Worm (Caenorhabditis elegans): ENCODE results near the gene C01B9.1.

- no peak for TF ChIP-seq ceh-82 (tag; optimal IDR thresholded peaks at IDR 0.05)
- no peak for TF ChIP-seq mef-2 (tag; optimal IDR thresholded peaks at IDR 0.05)
- TF ChIP-seq unc-130 (tag; optimal IDR thresholded peaks at IDR 0.05) = no peak
- TF ChIP-seq aly-2 (tag; optimal IDR thresholded peaks at IDR 0.05) = no peak
- no peak for TF ChIP-seq xbp-1 (tag; optimal IDR thresholded peaks at IDR 0.05)
- TF ChIP-seq fos-1 (tag; optimal IDR thresholded peaks at IDR 0.05) = no peak
- no peak for TF ChIP-seq mep-1 (tag; optimal IDR thresholded peaks at IDR 0.05)
- TF ChIP-seq nhr-90 (tag; optimal IDR thresholded peaks at IDR 0.05; ENCODE audit: poor library complexity) = no peak
- no peak for TF ChIP-seq ama-1 (optimal IDR thresholded peaks at IDR 0.05)
- TF ChIP-seq elt-2 (tag; optimal IDR thresholded peaks at IDR 0.05) = no peak
- no peak for TF ChIP-seq lin-39 (tag; optimal IDR thresholded peaks at IDR 0.05)
- no peak for TF ChIP-seq snpc-4 (tag; optimal IDR thresholded peaks at IDR 0.05)
- no peak for TF ChIP-seq nhr-19 (GFP tag; conservative IDR thresholded peaks at IDR 0.05)
- no peak for TF ChIP-seq dpl-1 (GFP tag; optimal IDR thresholded peaks at IDR 0.05)
These were observed 20.3 kb upstream of the C01B9.1 start for ce11 chrII:13751030-13751429.

All from whole organism, L1 larva.